Worm (Caenorhabditis elegans): ENCODE data around the gene cpsf-3.

Gene cpsf-3

ce11 chrIV:13231393-13231792 is 51.3 kb downstream of the cpsf-3 start:
- TF ChIP-seq mep-1 (tag; optimal IDR thresholded peaks at IDR 0.05) (peak; percentile 28), ces-1 (GFP tag; optimal IDR thresholded peaks at IDR 0.05) (peak; percentile 85), ceh-43 (GFP tag; optimal IDR thresholded peaks at IDR 0.05) (no peak), lsy-2 (tag; optimal IDR thresholded peaks at IDR 0.05) (peak; percentile 96)

Data from whole organism, mixed stage, embryonic.